Worm (Caenorhabditis elegans) whole organism, early embryonic: ENCODE results near the gene K01A2.6.

Experiments used
- B0310.2 ChIP-seq: sonication (generic microtip); optimal IDR thresholded peaks from 2 replicates; lab custom pipeline; 2016; ENCODE audit warnings: mild to moderate bottlenecking, missing genetic modification characterization, missing compliant biosample characterization
- F13C5.2 ChIP-seq: sonication (generic microtip); optimal IDR thresholded peaks from 2 replicates; lab custom pipeline; 2017; ENCODE audit warnings: mild to moderate bottlenecking, missing genetic modification characterization, inconsistent platforms, missing compliant biosample characterization
- aly-1 ChIP-seq: sonication (generic microtip); optimal IDR thresholded peaks from 2 replicates; lab custom pipeline; 2016; ENCODE audit warnings: missing genetic modification characterization, missing compliant biosample characterization
- ama-1 ChIP-seq: fragments of 150-350 bp; optimal IDR thresholded peaks from 2 replicates; lab custom pipeline; 2014
- ceh-13 ChIP-seq: fragments of 200-800 bp; sonication (Bioruptor generic); optimal IDR thresholded peaks from 2 replicates; lab custom pipeline; 2018; ENCODE audit warnings: mild to moderate bottlenecking, missing genetic modification characterization, missing compliant biosample characterization
- ceh-36 ChIP-seq: sonication (generic microtip); optimal IDR thresholded peaks from 2 replicates; lab custom pipeline; 2016; ENCODE audit warnings: missing genetic modification characterization, inconsistent platforms, missing compliant biosample characterization
- ets-7 ChIP-seq: sonication (generic microtip); optimal IDR thresholded peaks from 2 replicates; lab custom pipeline; 2016; ENCODE audit warnings: missing genotype, missing genetic modification characterization, missing compliant biosample characterization
- flt-1 ChIP-seq: fragments of 200-800 bp; sonication (Bioruptor generic); IDR thresholded peaks from 2 replicates; pipeline ENCODE4 v1.3.6; 2022; ENCODE audit warnings: missing genetic modification characterization, missing compliant biosample characterization
- hmbx-1 ChIP-seq: sonication (generic microtip); optimal IDR thresholded peaks from 2 replicates; lab custom pipeline; 2016; ENCODE audit warnings: mild to moderate bottlenecking, missing genetic modification characterization, missing compliant biosample characterization
- hmg-4 ChIP-seq: fragments of 200-800 bp; sonication (Bioruptor generic); optimal IDR thresholded peaks from 2 replicates; lab custom pipeline; 2018; ENCODE audit warnings: mild to moderate bottlenecking, missing genetic modification characterization, missing compliant biosample characterization
- hnd-1 ChIP-seq: sonication (generic microtip); optimal IDR thresholded peaks from 2 replicates; lab custom pipeline; 2016; ENCODE audit warnings: missing genetic modification characterization, missing compliant biosample characterization
- pes-1 ChIP-seq: fragments of 200-800 bp; sonication (Bioruptor generic); IDR thresholded peaks from 2 replicates; pipeline ENCODE4 v1.3.6; 2022; ENCODE audit warnings: missing genetic modification reagents, missing genetic modification characterization, missing compliant biosample characterization
- scrt-1 ChIP-seq: fragments of 200-800 bp; sonication (Bioruptor generic); IDR thresholded peaks from 2 replicates; pipeline ENCODE4 v1.3.6; 2022; ENCODE audit warnings: missing genetic modification characterization, missing compliant biosample characterization
- sea-1 ChIP-seq: fragments of 200-800 bp; sonication (Bioruptor generic); conservative IDR thresholded peaks from 2 replicates; pipeline ENCODE4 v1.3.6; 2022; ENCODE audit warnings: missing genetic modification characterization, missing compliant biosample characterization
- tbx-11 ChIP-seq: fragments of 200-800 bp; sonication (Bioruptor generic); IDR thresholded peaks from 2 replicates; pipeline ENCODE4 v1.3.6; 2022; ENCODE audit warnings: missing genetic modification characterization, missing compliant biosample characterization
- tbx-37 ChIP-seq: fragments of 200-800 bp; sonication (Bioruptor generic); conservative IDR thresholded peaks from 2 replicates; pipeline ENCODE4 v1.3.6; 2022; ENCODE audit warnings: missing genetic modification reagents, missing genetic modification characterization, missing compliant biosample characterization
- tra-4 ChIP-seq: sonication (generic microtip); optimal IDR thresholded peaks from 2 replicates; lab custom pipeline; 2017; ENCODE audit warnings: missing genetic modification characterization, missing compliant biosample characterization

K01A2.6 gene

ce11 chrII:290282-290681 is 9.5 kb upstream of the K01A2.6 start, which contains the start of gene djr-1.1:
Gene djr-1.1 (plus strand): TSS chrII:290582.
- TF ChIP-seq hnd-1 (tag; lab: Kevin White, UChicago): no peak
- no peak for TF ChIP-seq hmg-4 (GFP tag; lab: Kevin White, UChicago)
- TF ChIP-seq hmbx-1 (tag; lab: Kevin White, UChicago): no peak
- no peak for TF ChIP-seq pes-1 (GFP tag; lab: Robert Waterston, UW)
- no peak for TF ChIP-seq B0310.2 (tag; lab: Kevin White, UChicago)
- no peak for TF ChIP-seq ama-1
- no peak for TF ChIP-seq ceh-36 (tag; lab: Kevin White, UChicago)

DNA sequence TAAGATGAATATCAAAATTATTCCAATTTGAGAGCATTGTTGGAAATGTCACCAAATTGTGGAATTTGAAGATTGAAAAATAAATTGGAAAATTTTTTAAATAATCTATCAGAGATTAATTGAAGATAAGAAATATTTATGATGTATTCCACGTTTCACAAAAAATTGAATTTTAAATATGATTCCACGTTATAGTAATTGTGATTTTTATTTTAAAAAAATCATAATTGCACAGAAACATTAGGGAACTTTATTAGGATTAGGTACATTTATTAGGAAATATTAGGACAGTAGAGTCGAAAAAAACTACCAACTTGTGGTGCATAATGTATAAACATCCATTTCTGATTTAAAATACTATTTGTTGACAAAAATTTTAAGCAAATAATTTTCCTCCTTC is 5.2 kb upstream of the K01A2.6 start, which contains the start of gene B0432.11:
Gene B0432.11, minus strand, starts transcription at position 101 of the 400 bp plus-strand sequence.
- TF ChIP-seq B0310.2 (tag; lab: Kevin White, UChicago) (no peak), ceh-13 (GFP tag; lab: Kevin White, UChicago) (no peak), ets-7 (tag; lab: Kevin White, UChicago) (no peak), tra-4 (tag; lab: Kevin White, UChicago) (no peak), ceh-36 (tag; lab: Kevin White, UChicago) (no peak), aly-1 (tag; lab: Kevin White, UChicago) (no peak), hmg-4 (GFP tag; lab: Kevin White, UChicago) (no peak), hmbx-1 (tag; lab: Kevin White, UChicago) (no peak), flt-1 (GFP tag; lab: Robert Waterston, UW) (no peak), tbx-11 (no peak), sea-1 (GFP tag; lab: Robert Waterston, UW) (no peak)

ce11 chrII:296911-297440 is 2.8 kb upstream of the K01A2.6 start, which contains the start of the genes clec-117 and B0432.1:
Gene clec-117 (minus strand): TSS chrII:297011.
Gene B0432.1 (plus strand): TSS chrII:297390.
- TF ChIP-seq hnd-1 (tag; lab: Kevin White, UChicago) (no peak), flt-1 (GFP tag; lab: Robert Waterston, UW) (no peak), hmbx-1 (tag; lab: Kevin White, UChicago) (no peak), scrt-1 (GFP tag; lab: Robert Waterston, UW) (no peak)

DNA sequence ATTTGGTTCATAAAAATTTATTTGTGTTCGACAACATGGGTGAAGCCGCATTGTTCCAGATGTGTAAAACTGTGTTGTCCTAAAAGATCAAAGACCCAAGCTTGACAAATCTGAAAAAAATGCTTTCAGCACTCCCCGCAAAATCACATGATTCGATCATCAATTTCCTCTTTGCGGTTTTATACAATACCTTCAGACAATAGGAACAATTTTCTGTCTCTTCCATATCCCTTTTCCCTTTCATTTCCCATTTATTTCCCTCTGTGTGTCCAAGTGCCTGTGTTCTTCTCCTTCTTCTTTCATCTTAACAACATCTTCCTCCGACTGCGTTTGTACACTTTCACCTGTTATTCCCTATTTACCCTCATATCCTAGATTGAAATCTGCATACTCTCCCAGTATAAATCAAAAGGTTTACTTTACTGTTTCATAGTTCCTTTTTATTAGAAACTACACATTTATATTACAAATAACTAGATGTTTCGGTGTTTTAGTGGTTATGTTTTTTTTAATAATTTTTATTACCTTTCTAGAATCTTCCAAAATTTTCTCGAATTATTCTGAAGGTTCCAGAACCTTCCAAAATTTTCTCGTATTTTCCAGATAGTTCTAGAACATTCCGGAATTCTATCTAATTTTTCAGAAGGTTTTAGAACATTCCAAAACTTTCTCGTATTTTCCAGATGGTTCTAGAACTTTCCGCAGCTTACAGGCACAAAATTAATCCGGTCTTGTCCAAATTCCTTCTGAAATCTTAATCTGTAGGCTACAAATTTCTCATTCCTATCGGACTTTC is 1.4 kb downstream of the K01A2.6 start, which contains the start of gene K01A2.5:
Gene K01A2.5, plus strand, starts transcription at position 297 of the 796 bp plus-strand sequence.
- TF ChIP-seq B0310.2 (tag; lab: Kevin White, UChicago) (no peak), ama-1 (no peak), tbx-37 (GFP tag; lab: Robert Waterston, UW) (no peak), sea-1 (GFP tag; lab: Robert Waterston, UW) (no peak), tbx-11 (no peak), hmbx-1 (tag; lab: Kevin White, UChicago) (no peak), ets-7 (tag; lab: Kevin White, UChicago) (no peak), F13C5.2 (tag; lab: Kevin White, UChicago) (no peak), ceh-13 (GFP tag; lab: Kevin White, UChicago) (no peak)

ce11 chrII:303927-304711 is 4.3 kb downstream of the K01A2.6 start:
- TF ChIP-seq tbx-37 (GFP tag; lab: Robert Waterston, UW): no peak
- no peak for TF ChIP-seq ceh-13 (GFP tag; lab: Kevin White, UChicago)

DNA sequence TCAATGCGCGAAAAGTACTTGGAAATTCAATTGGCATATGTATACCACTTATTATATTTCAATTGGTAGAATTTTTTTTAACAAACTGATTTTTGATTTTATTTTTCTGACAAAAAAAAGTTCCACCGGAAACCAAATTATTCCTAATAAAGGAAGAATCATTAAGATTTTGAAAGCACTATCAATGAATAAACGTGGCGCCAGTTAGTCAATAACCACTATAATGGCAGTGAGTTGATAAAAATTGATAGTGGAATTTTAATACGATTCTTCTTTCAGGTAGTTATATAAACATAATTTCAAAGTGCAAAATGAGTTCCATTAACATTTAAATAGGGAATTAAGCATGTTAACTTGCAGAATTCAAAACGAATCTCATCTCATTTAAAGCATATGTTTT is 5.9 kb downstream of the K01A2.6 start, which contains the start of gene col-69:
Gene col-69, minus strand, starts transcription at position 101 of the 400 bp plus-strand sequence.
- no peak for TF ChIP-seq ceh-13 (GFP tag; lab: Kevin White, UChicago)
- no peak for TF ChIP-seq ceh-36 (tag; lab: Kevin White, UChicago)
- no peak for TF ChIP-seq ets-7 (tag; lab: Kevin White, UChicago)
- no peak for TF ChIP-seq ama-1
- TF ChIP-seq sea-1 (GFP tag; lab: Robert Waterston, UW): no peak
- TF ChIP-seq B0310.2 (tag; lab: Kevin White, UChicago): no peak
- no peak for TF ChIP-seq tbx-37 (GFP tag; lab: Robert Waterston, UW)
- TF ChIP-seq pes-1 (GFP tag; lab: Robert Waterston, UW): no peak
- no peak for TF ChIP-seq hmbx-1 (tag; lab: Kevin White, UChicago)
- TF ChIP-seq hnd-1 (tag; lab: Kevin White, UChicago): no peak
- no peak for TF ChIP-seq hmg-4 (GFP tag; lab: Kevin White, UChicago)
- no peak for TF ChIP-seq F13C5.2 (tag; lab: Kevin White, UChicago)
- TF ChIP-seq tbx-11: no peak
- no peak for TF ChIP-seq flt-1 (GFP tag; lab: Robert Waterston, UW)
- no peak for TF ChIP-seq aly-1 (tag; lab: Kevin White, UChicago)
- no peak for TF ChIP-seq scrt-1 (GFP tag; lab: Robert Waterston, UW)
- TF ChIP-seq tra-4 (tag; lab: Kevin White, UChicago): no peak

DNA sequence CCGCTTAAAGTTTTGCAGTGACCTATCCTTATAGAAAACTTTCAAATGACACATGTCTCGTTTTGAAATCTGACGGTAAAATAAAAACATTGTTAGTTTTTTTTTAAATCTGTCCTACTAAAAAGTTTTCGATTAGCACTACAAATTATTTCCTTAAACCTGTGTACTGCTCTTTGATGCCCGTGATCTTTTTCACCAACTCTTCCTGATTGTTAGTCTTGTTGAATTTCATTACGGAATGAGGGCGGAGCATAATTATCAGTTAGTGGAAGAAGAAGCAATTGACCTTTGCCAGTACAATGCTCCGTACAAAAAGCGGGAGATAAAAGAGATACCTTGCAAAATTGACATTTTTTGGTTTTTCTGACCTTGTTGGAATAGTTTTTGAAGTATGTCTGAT is 7.4 kb downstream of the K01A2.6 start, which contains the start of gene K01A2.4:
Gene K01A2.4, plus strand, starts transcription at position 301 of the 400 bp plus-strand sequence.
- TF ChIP-seq tbx-11: no peak
- TF ChIP-seq B0310.2 (tag; lab: Kevin White, UChicago): no peak
- TF ChIP-seq sea-1 (GFP tag; lab: Robert Waterston, UW): no peak
- no peak for TF ChIP-seq ceh-36 (tag; lab: Kevin White, UChicago)
- no peak for TF ChIP-seq pes-1 (GFP tag; lab: Robert Waterston, UW)
